Fruit fly (Drosophila melanogaster) Kc167 (cell line): ENCODE data around the gene CG9132.

ENCODE experiments used
- Myc ChIP-seq: fragments of >200 bp; optimal IDR thresholded peaks from 2 replicates; lab custom pipeline; 2017; ENCODE audit warnings: missing external identifiers
- Sin3A ChIP-seq: fragments of >200 bp; optimal IDR thresholded peaks from 2 replicates; lab custom pipeline; 2018; ENCODE audit warnings: missing external identifiers
- h ChIP-seq: fragments of >200 bp; optimal IDR thresholded peaks from 3 replicates; lab custom pipeline; 2018; ENCODE audit warnings: missing external identifiers
- insv ChIP-seq: fragments of >200 bp; optimal IDR thresholded peaks from 3 replicates; lab custom pipeline; 2018; ENCODE audit warnings: missing external identifiers
- psq ChIP-seq: fragments of >200 bp; optimal IDR thresholded peaks from 2 replicates; lab custom pipeline; 2017; ENCODE audit warnings: missing external identifiers
- ttk ChIP-seq: sonication (Bioruptor generic); optimal IDR thresholded peaks from 2 replicates; lab custom pipeline; 2017; ENCODE audit warnings: missing external identifiers

- no peak for TF ChIP-seq Myc (lab: Kevin White, UChicago)
- TF ChIP-seq insv (lab: Kevin White, UChicago): no peak
- no peak for TF ChIP-seq psq (lab: Kevin White, UChicago)
- TF ChIP-seq Sin3A (lab: Kevin White, UChicago): no peak
- TF ChIP-seq h (lab: Kevin White, UChicago): no peak
- TF ChIP-seq ttk (lab: Kevin White, UChicago): no peak
These were observed 14.7 kb upstream of the CG9132 start for dm6 chrX:16815168-16815567.
